Worm (Caenorhabditis elegans): ENCODE results near the gene coq-5.

ce11 chrIII:7878852-7879329 lies 20.6 kb upstream of the coq-5 start, which contains the start of gene sup-18:
- TF ChIP-seq unc-39 (tag; optimal IDR thresholded peaks at IDR 0.05) (no peak), daf-12 (tag; optimal IDR thresholded peaks at IDR 0.05) (no peak), pqm-1 (tag; optimal IDR thresholded peaks at IDR 0.05) (no peak), fos-1 (tag; optimal IDR thresholded peaks at IDR 0.05) (no peak), nhr-76 (tag; optimal IDR thresholded peaks at IDR 0.05) (no peak)
